Fruit fly (Drosophila melanogaster) whole organism, embryonic: ENCODE measurements around the gene CG14676.

Source experiments
- Bdp1 ChIP-seq: fragments of 200-800 bp; sonication (Bioruptor generic); optimal IDR thresholded peaks from 3 replicates; lab custom pipeline; 2016; ENCODE audit warnings: missing biosample characterization, missing genetic modification characterization
- CG13894 ChIP-seq: fragments of 200-800 bp; sonication (Bioruptor generic); optimal IDR thresholded peaks from 3 replicates; lab custom pipeline; 2018; ENCODE audit warnings: missing biosample characterization, mild to moderate bottlenecking, missing genetic modification characterization, moderate library complexity
- CG14441 ChIP-seq: fragments of 200-800 bp; sonication (Bioruptor generic); IDR thresholded peaks from 2 replicates; pipeline ENCODE4 v1.3.6; 2022; ENCODE audit warnings: missing biosample characterization, missing genetic modification characterization
- CG14965 ChIP-seq: fragments of 200-800 bp; sonication (Bioruptor generic); optimal IDR thresholded peaks from 2 replicates; lab custom pipeline; 2016; ENCODE audit warnings: missing biosample characterization, missing genetic modification characterization, borderline replicate concordance
- CG15011 ChIP-seq: fragments of 200-800 bp; sonication (Bioruptor generic); optimal IDR thresholded peaks from 3 replicates; lab custom pipeline; 2018; ENCODE audit warnings: missing biosample characterization, mild to moderate bottlenecking, missing genetic modification characterization
- CG15073 ChIP-seq: fragments of 200-800 bp; sonication (Bioruptor generic); optimal IDR thresholded peaks from 2 replicates; lab custom pipeline; 2016; ENCODE audit warnings: missing biosample characterization, missing genetic modification characterization
- CG1647 ChIP-seq: fragments of 200-800 bp; sonication (Bioruptor generic); optimal IDR thresholded peaks from 3 replicates; lab custom pipeline; 2016; ENCODE audit warnings: missing biosample characterization, missing genetic modification characterization
- CG16779 ChIP-seq: fragments of 200-800 bp; sonication (Bioruptor generic); IDR thresholded peaks from 2 replicates; pipeline ENCODE4 v1.3.6; 2022; ENCODE audit warnings: missing biosample characterization, missing genetic modification characterization
- CG16813 ChIP-seq: fragments of 200-800 bp; sonication (Bioruptor generic); IDR thresholded peaks from 3 replicates; pipeline ENCODE4 v1.3.6; 2022; ENCODE audit warnings: missing biosample characterization, missing genetic modification characterization; ENCODE audit not compliant: partially characterized antibody
- CG17361 ChIP-seq: fragments of 200-800 bp; sonication (Bioruptor generic); IDR thresholded peaks from 3 replicates; pipeline ENCODE4 v1.3.6; 2022; ENCODE audit warnings: missing biosample characterization, missing genetic modification characterization
- CG17829 ChIP-seq: fragments of 200-800 bp; optimal IDR thresholded peaks from 2 replicates; lab custom pipeline; 2019; ENCODE audit warnings: missing biosample characterization, mild to moderate bottlenecking, missing genetic modification characterization, moderate library complexity
- CG2129 ChIP-seq: fragments of 200-800 bp; sonication (Bioruptor generic); IDR thresholded peaks from 2 replicates; pipeline ENCODE4 v1.3.6; 2022; ENCODE audit warnings: missing biosample characterization, missing genetic modification characterization; ENCODE audit not compliant: partially characterized antibody
- CG4820 ChIP-seq: fragments of 200-800 bp; sonication (Bioruptor generic); optimal IDR thresholded peaks from 3 replicates; lab custom pipeline; 2016; ENCODE audit warnings: missing biosample characterization, missing genetic modification characterization
- CG7928 ChIP-seq: fragments of 200-800 bp; sonication (Bioruptor generic); optimal IDR thresholded peaks from 2 replicates; lab custom pipeline; 2017; ENCODE audit warnings: missing biosample characterization, mild to moderate bottlenecking, missing genetic modification characterization
- CG8290 ChIP-seq, 3 experiments: fragments of 200-800 bp; sonication (Bioruptor generic); optimal IDR thresholded peaks; 2 replicates each; lab custom pipeline; 2016 to 2019; ENCODE audit warnings: missing biosample characterization in 3 of 3, missing genetic modification characterization in 3 of 3, mild to moderate bottlenecking in 2 of 3, moderate library complexity in 1 of 3
- CG9797 ChIP-seq: fragments of 200-800 bp; sonication (Bioruptor generic); optimal IDR thresholded peaks from 3 replicates; lab custom pipeline; 2018; ENCODE audit warnings: missing biosample characterization, mild to moderate bottlenecking, missing genetic modification characterization
- CG9932 ChIP-seq: fragments of 200-800 bp; sonication (Bioruptor generic); IDR thresholded peaks from 2 replicates; pipeline ENCODE4 v1.3.6; 2022; ENCODE audit warnings: missing biosample characterization, missing genetic modification characterization
- CoRest ChIP-seq: fragments of 200-800 bp; sonication (Bioruptor generic); optimal IDR thresholded peaks from 3 replicates; lab custom pipeline; 2018; ENCODE audit warnings: missing biosample characterization, mild to moderate bottlenecking, missing genetic modification characterization, moderate library complexity
- Dbx ChIP-seq: fragments of 200-800 bp; sonication (Bioruptor generic); IDR thresholded peaks from 3 replicates; pipeline ENCODE4 v1.3.6; 2022; ENCODE audit warnings: missing biosample characterization, missing genetic modification characterization
- Dfd ChIP-seq, 2 experiments: fragments of >200 bp; optimal IDR thresholded peaks; 2 replicates each; lab custom pipeline; 2017; ENCODE audit warnings: missing biosample characterization in 2 of 2, missing genetic modification characterization in 2 of 2
- Drgx ChIP-seq: fragments of 200-800 bp; sonication (Bioruptor generic); IDR thresholded peaks from 2 replicates; pipeline ENCODE4 v1.3.6; 2022; ENCODE audit warnings: missing biosample characterization, missing genetic modification characterization
- ERR ChIP-seq: fragments of 200-800 bp; sonication (Bioruptor generic); optimal IDR thresholded peaks from 2 replicates; lab custom pipeline; 2016; ENCODE audit warnings: missing biosample characterization, missing genetic modification characterization
- Ets65A ChIP-seq: fragments of 200-800 bp; sonication (Bioruptor generic); peaks from one replicate; lab custom pipeline; 2016; ENCODE audit warnings: missing biosample characterization, missing genetic modification characterization
- Hr39 ChIP-seq: fragments of >200 bp; optimal IDR thresholded peaks from 2 replicates; lab custom pipeline; 2017
- Lim3 ChIP-seq: fragments of 200-800 bp; sonication (Bioruptor generic); IDR thresholded peaks from 2 replicates; pipeline ENCODE4 v1.3.6; 2022; ENCODE audit warnings: missing biosample characterization, missing genetic modification characterization
- MBD-R2 ChIP-seq: fragments of 200-800 bp; sonication (Bioruptor generic); IDR thresholded peaks from 2 replicates; pipeline ENCODE4 v1.3.6; 2022; ENCODE audit warnings: missing biosample characterization, missing genetic modification characterization
- MTF-1 ChIP-seq: fragments of 200-800 bp; sonication (Bioruptor generic); optimal IDR thresholded peaks from 2 replicates; lab custom pipeline; 2018; ENCODE audit warnings: missing biosample characterization, mild to moderate bottlenecking, missing genetic modification characterization, borderline replicate concordance
- NK7.1 ChIP-seq: fragments of 200-800 bp; sonication (Bioruptor generic); optimal IDR thresholded peaks from 3 replicates; lab custom pipeline; 2016; ENCODE audit warnings: missing biosample characterization, missing genetic modification characterization
- PHDP ChIP-seq: fragments of 200-800 bp; sonication (Bioruptor generic); optimal IDR thresholded peaks from 3 replicates; lab custom pipeline; 2018; ENCODE audit warnings: missing biosample characterization, mild to moderate bottlenecking, missing genetic modification characterization, moderate library complexity
- Ravus ChIP-seq: fragments of 200-800 bp; sonication (Bioruptor generic); IDR thresholded peaks from 2 replicates; pipeline ENCODE4 v1.3.6; 2022; ENCODE audit warnings: missing biosample characterization, missing genetic modification characterization
- Sry-δ ChIP-seq: fragments of 200-800 bp; sonication (Bioruptor generic); optimal IDR thresholded peaks from 2 replicates; lab custom pipeline; 2016; ENCODE audit warnings: missing biosample characterization, missing genetic modification characterization
- YL-1 ChIP-seq: fragments of 200-800 bp; sonication (Bioruptor generic); optimal IDR thresholded peaks from 3 replicates; lab custom pipeline; 2017; ENCODE audit warnings: missing biosample characterization, mild to moderate bottlenecking, missing genetic modification characterization
- al ChIP-seq: fragments of 200-800 bp; sonication (Bioruptor generic); IDR thresholded peaks from 2 replicates; pipeline ENCODE4 v1.3.6; 2022; ENCODE audit warnings: missing biosample characterization, missing genetic modification characterization
- amos ChIP-seq: fragments of 200-800 bp; sonication (Bioruptor generic); IDR thresholded peaks from 2 replicates; pipeline ENCODE4 v1.3.6; 2022; ENCODE audit warnings: missing biosample characterization, missing genetic modification characterization; ENCODE audit not compliant: partially characterized antibody
- br ChIP-seq: fragments of >200 bp; optimal IDR thresholded peaks from 2 replicates; lab custom pipeline; 2017
- cg ChIP-seq: fragments of 200-800 bp; sonication (Bioruptor generic); optimal IDR thresholded peaks from 3 replicates; lab custom pipeline; 2019; ENCODE audit warnings: missing biosample characterization, mild to moderate bottlenecking, missing genetic modification characterization, moderate library complexity
- crp ChIP-seq, 2 experiments: fragments of 200-800 bp; sonication (Bioruptor generic); optimal IDR thresholded peaks; 2 replicates in 1 of 2; 3 replicates in 1 of 2; lab custom pipeline; 2017; ENCODE audit warnings: missing biosample characterization in 2 of 2, missing genetic modification characterization in 2 of 2, mild to moderate bottlenecking in 1 of 2, moderate library complexity in 1 of 2
- danr ChIP-seq: fragments of 200-800 bp; sonication (Bioruptor generic); IDR thresholded peaks from 2 replicates; pipeline ENCODE4 v1.3.6; 2022; ENCODE audit warnings: missing biosample characterization, missing genetic modification characterization
- dm ChIP-seq: fragments of 200-800 bp; sonication (Bioruptor generic); optimal IDR thresholded peaks from 3 replicates; lab custom pipeline; 2016; ENCODE audit warnings: missing biosample characterization, missing genetic modification characterization
- dmrt99B ChIP-seq: fragments of 200-800 bp; sonication (Bioruptor generic); optimal IDR thresholded peaks from 2 replicates; lab custom pipeline; 2018; ENCODE audit warnings: missing biosample characterization, mild to moderate bottlenecking, missing genetic modification characterization, moderate library complexity
- dysf ChIP-seq: fragments of 200-800 bp; sonication (Bioruptor generic); IDR thresholded peaks from 3 replicates; pipeline ENCODE4 v1.3.6; 2022; ENCODE audit warnings: missing biosample characterization, missing genetic modification characterization
- emc ChIP-seq: fragments of 200-800 bp; sonication (Bioruptor generic); optimal IDR thresholded peaks from 2 replicates; lab custom pipeline; 2016; ENCODE audit warnings: missing biosample characterization, missing genetic modification characterization
- fu2 ChIP-seq: fragments of 200-800 bp; sonication (Bioruptor generic); optimal IDR thresholded peaks from 2 replicates; lab custom pipeline; 2016; ENCODE audit warnings: missing biosample characterization, missing genetic modification characterization
- jumu ChIP-seq: fragments of 200-800 bp; sonication (Bioruptor generic); optimal IDR thresholded peaks from 3 replicates; lab custom pipeline; 2016; ENCODE audit warnings: missing biosample characterization, missing genetic modification characterization
- klu ChIP-seq: fragments of 200-800 bp; sonication (Bioruptor generic); IDR thresholded peaks from 2 replicates; pipeline ENCODE4 v1.3.6; 2022; ENCODE audit warnings: missing biosample characterization, missing genetic modification characterization
- maf-S ChIP-seq: fragments of 200-800 bp; sonication (Bioruptor generic); optimal IDR thresholded peaks from 2 replicates; lab custom pipeline; 2016; ENCODE audit warnings: missing biosample characterization, missing genetic modification characterization
- otp ChIP-seq: fragments of 200-800 bp; sonication (Bioruptor generic); IDR thresholded peaks from 3 replicates; pipeline ENCODE4, ENCODE4 v1.3.6; 2022; ENCODE audit warnings: missing biosample characterization, missing genetic modification characterization
- p53 ChIP-seq: fragments of 200-800 bp; sonication (Bioruptor generic); optimal IDR thresholded peaks from 2 replicates; lab custom pipeline; 2016; ENCODE audit warnings: missing biosample characterization, missing genetic modification characterization
- pb ChIP-seq: fragments of 200-800 bp; sonication (Bioruptor generic); optimal IDR thresholded peaks from 3 replicates; lab custom pipeline; 2016; ENCODE audit warnings: missing biosample characterization, missing genetic modification characterization
- pum ChIP-seq: fragments of 200-800 bp; sonication (Bioruptor generic); optimal IDR thresholded peaks from 2 replicates; lab custom pipeline; 2016; ENCODE audit warnings: missing biosample characterization, missing genetic modification characterization
- slp2 ChIP-seq: fragments of 200-800 bp; sonication (Bioruptor generic); optimal IDR thresholded peaks from 2 replicates; lab custom pipeline; 2016; ENCODE audit warnings: missing biosample characterization, missing genetic modification characterization

Gene CG14676

DNA sequence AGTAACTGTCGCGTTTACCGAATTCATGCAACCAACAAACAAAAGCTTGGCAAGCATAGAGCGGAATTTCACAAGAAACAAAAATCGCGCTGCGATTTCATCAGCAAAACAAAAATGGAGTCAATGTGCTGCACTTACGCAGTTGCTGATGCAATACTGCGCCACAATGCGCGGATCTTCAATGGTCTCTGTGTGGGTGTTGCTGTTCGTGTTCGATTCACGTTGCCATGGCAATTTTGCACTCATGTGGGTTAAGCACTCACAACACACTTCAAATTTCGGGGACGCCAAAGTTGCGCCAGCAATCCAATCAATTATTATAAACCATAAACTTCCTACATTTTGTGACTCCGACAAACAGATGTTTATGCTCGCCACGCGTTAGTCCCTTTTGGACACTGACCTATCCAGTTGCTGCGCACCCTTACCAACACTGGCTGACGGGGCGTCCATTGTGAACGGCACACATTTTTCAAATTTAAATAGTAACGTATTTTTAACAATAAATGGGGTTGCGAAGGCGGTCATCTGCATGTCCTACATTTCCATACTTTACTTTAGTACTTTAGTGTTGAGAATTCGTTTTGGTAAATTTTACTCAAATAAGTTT is 15.1 kb downstream of the CG14676 start, which contains the start of gene CG2017 (continued):
- peak; percentile 33 for TF ChIP-seq pum (GFP tag; lab: Kevin White, UChicago)
- TF ChIP-seq p53 (GFP tag; lab: Kevin White, UChicago): peak; percentile 67
- TF ChIP-seq dmrt99B (tag; lab: Kevin White, UChicago): no peak
- TF ChIP-seq Sry-δ (GFP tag; lab: Kevin White, UChicago): peak; percentile 54
- peak; percentile 66 for TF ChIP-seq CoRest
- peak; percentile 76 to 98 for TF ChIP-seq crp (GFP tag; optimal IDR thresholded peaks at IDR 0.05; lab: Kevin White, UChicago)
- TF ChIP-seq CG17361 (GFP tag; lab: Robert Waterston, UW): no peak
- peak; percentile 83 for TF ChIP-seq CG9797 (GFP tag; lab: Kevin White, UChicago)
- TF ChIP-seq CG15073 (GFP tag; lab: Kevin White, UChicago): no peak
- peak; percentile 90 for TF ChIP-seq MBD-R2 (GFP tag; lab: Robert Waterston, UW)
- peak; percentile 46 for TF ChIP-seq maf-S (GFP tag; lab: Kevin White, UChicago)
- TF ChIP-seq br (lab: Kevin White, UChicago): no peak
- peak; percentile 7 for TF ChIP-seq Bdp1
- peak; percentile 30 for TF ChIP-seq PHDP (tag; lab: Kevin White, UChicago)
- TF ChIP-seq dysf (GFP tag; lab: Robert Waterston, UW): peak; percentile 29; the same call in 1 of the 3 replicates
- TF ChIP-seq pb (GFP tag; lab: Kevin White, UChicago): peak; percentile 8
- TF ChIP-seq YL-1 (GFP tag; lab: Kevin White, UChicago): peak; percentile 49
- peak; percentile 29 for TF ChIP-seq ERR (GFP tag; lab: Kevin White, UChicago)
- peak; percentile 1 for TF ChIP-seq CG13894
- no peak for TF ChIP-seq emc (GFP tag; lab: Kevin White, UChicago)
- no peak for TF ChIP-seq otp (GFP tag; lab: Robert Waterston, UW)
- peak; percentile 49 for TF ChIP-seq CG17829 (tag; lab: Kevin White, UChicago)
- TF ChIP-seq Dbx (GFP tag; lab: Robert Waterston, UW): peak; percentile 75
- peak; percentile 75 for TF ChIP-seq dm
- TF ChIP-seq klu (GFP tag; lab: Robert Waterston, UW): no peak
- TF ChIP-seq Dfd (GFP tag; optimal IDR thresholded peaks at IDR 0.05; lab: Kevin White, UChicago): no peak
- TF ChIP-seq Drgx (GFP tag; lab: Robert Waterston, UW): no peak
- peak; percentile 11 for TF ChIP-seq slp2 (GFP tag; lab: Kevin White, UChicago)
- no peak for TF ChIP-seq CG16779 (GFP tag; lab: Robert Waterston, UW)
- TF ChIP-seq CG2129 (GFP tag; lab: Robert Waterston, UW): no peak
- peak; percentile 46; the same call in 1 of the 2 replicates for TF ChIP-seq amos (GFP tag; lab: Robert Waterston, UW)
- TF ChIP-seq Ravus (GFP tag; lab: Robert Waterston, UW): no peak
- no peak for TF ChIP-seq CG16813 (GFP tag; lab: Robert Waterston, UW)
- TF ChIP-seq MTF-1 (GFP tag; lab: Kevin White, UChicago): no peak
- TF ChIP-seq jumu (GFP tag; lab: Kevin White, UChicago): peak; percentile 61
- TF ChIP-seq danr (GFP tag; lab: Robert Waterston, UW): no peak
- peak; percentile 97 for TF ChIP-seq Ets65A
- TF ChIP-seq fu2 (GFP tag; lab: Kevin White, UChicago): peak; percentile 24
- no peak for TF ChIP-seq CG4820 (GFP tag; lab: Kevin White, UChicago)
- TF ChIP-seq CG14441 (GFP tag; lab: Robert Waterston, UW): no peak; the same call in 1 of the 2 replicates
- no peak for TF ChIP-seq CG15011
- no peak for TF ChIP-seq CG14965 (GFP tag; lab: Kevin White, UChicago)
- TF ChIP-seq CG8290 (GFP tag; optimal IDR thresholded peaks at IDR 0.05; lab: Kevin White, UChicago): no peak
- peak in 1 of 2 experiments; percentile 89 for TF ChIP-seq CG8290 (tag; optimal IDR thresholded peaks at IDR 0.05; lab: Kevin White, UChicago)
- no peak for TF ChIP-seq NK7.1 (GFP tag; lab: Kevin White, UChicago)
- TF ChIP-seq Lim3 (GFP tag; lab: Robert Waterston, UW): no peak
- peak; percentile 78 for TF ChIP-seq CG9932
- peak; percentile 31 for TF ChIP-seq CG1647 (GFP tag; lab: Kevin White, UChicago)
- TF ChIP-seq Hr39 (lab: Kevin White, UChicago): no peak
- peak; percentile 44 for TF ChIP-seq CG7928 (GFP tag; lab: Kevin White, UChicago)
- no peak for TF ChIP-seq al (GFP tag; lab: Robert Waterston, UW)
- TF ChIP-seq cg (GFP tag; lab: Kevin White, UChicago): no peak
